Worm (Caenorhabditis elegans): ENCODE results near the gene F18C5.10.

The F18C5.10 gene

ce11 chrII:6516276-6516675, 45.0 kb downstream of the F18C5.10 start, which contains the start of gene C56E6.7:
Gene C56E6.7 (plus strand): TSS chrII:6516576.
- no peak for TF ChIP-seq tlp-1 (tag; optimal IDR thresholded peaks at IDR 0.05)
- TF ChIP-seq nhr-71 (tag; optimal IDR thresholded peaks at IDR 0.05): no peak
- no peak for TF ChIP-seq lin-39 (tag; optimal IDR thresholded peaks at IDR 0.05)
- no peak for TF ChIP-seq hlh-17 (GFP tag; optimal IDR thresholded peaks at IDR 0.05; ENCODE audit: borderline replicate concordance)
- no peak for TF ChIP-seq mef-2 (tag; optimal IDR thresholded peaks at IDR 0.05)
- no peak for TF ChIP-seq mab-9 (GFP tag; IDR thresholded peaks at IDR 0.05)
- TF ChIP-seq ces-1 (GFP tag; optimal IDR thresholded peaks at IDR 0.05): no peak
- TF ChIP-seq rnt-1 (tag; optimal IDR thresholded peaks at IDR 0.05): no peak
- TF ChIP-seq tbx-2 (tag; optimal IDR thresholded peaks at IDR 0.05): no peak
- TF ChIP-seq hlh-4 (tag; optimal IDR thresholded peaks at IDR 0.05): no peak
- TF ChIP-seq unc-86 (tag; optimal IDR thresholded peaks at IDR 0.05): no peak
- no peak for TF ChIP-seq lin-35 (GFP tag; optimal IDR thresholded peaks at IDR 0.05)
- TF ChIP-seq xbp-1 (tag; optimal IDR thresholded peaks at IDR 0.05): no peak
- no peak for TF ChIP-seq nhr-20 (tag; optimal IDR thresholded peaks at IDR 0.05)
- TF ChIP-seq aly-2 (tag; optimal IDR thresholded peaks at IDR 0.05): no peak

- TF ChIP-seq skn-1 (tag; optimal IDR thresholded peaks at IDR 0.05) (no peak), efl-1 (optimal IDR thresholded peaks at IDR 0.05) (no peak), efl-1 (GFP tag; optimal IDR thresholded peaks at IDR 0.05 in 1 of 2) (peak in 1 of 2 experiments; percentile 9), nhr-28 (tag; optimal IDR thresholded peaks at IDR 0.05) (no peak), ets-5 (GFP tag; IDR thresholded peaks at IDR 0.05) (no peak)
Measured at ce11 chrII:6513911-6514310, 47.3 kb downstream of the F18C5.10 start, which contains the start of gene R05G9R.1. Gene R05G9R.1 (minus strand): TSS chrII:6514011.

- peak; percentile 65 for TF ChIP-seq blmp-1 (tag; optimal IDR thresholded peaks at IDR 0.05)
- no peak for TF ChIP-seq elt-3 (tag; optimal IDR thresholded peaks at IDR 0.05)
Measured at ce11 chrII:6513357-6513756, 47.9 kb downstream of the F18C5.10 start.
